Worm (Caenorhabditis elegans): ENCODE data around the gene ZK632.2.

Gene ZK632.2

DNA sequence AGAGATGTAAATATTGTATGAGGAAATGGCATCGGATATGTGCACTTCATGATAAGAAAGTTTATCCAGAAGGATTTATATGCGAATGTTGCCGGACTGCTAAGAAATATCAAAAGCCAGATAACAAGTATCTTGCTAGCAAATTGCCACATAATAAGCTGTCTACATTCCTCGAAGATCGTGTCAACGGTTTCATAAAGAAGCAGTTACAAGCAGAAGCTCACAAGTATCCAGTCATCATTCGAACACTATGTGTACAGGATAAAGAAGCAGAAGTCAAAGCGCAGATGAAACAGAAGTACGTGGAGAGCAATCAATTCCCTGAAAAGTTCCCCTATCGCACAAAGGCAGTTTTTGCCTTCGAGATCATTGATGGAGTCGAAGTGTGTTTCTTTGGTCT is 28.3 kb upstream of the ZK632.2 start:
- TF ChIP-seq hlh-15 (tag; optimal IDR thresholded peaks at IDR 0.05) (no peak), ceh-34 (tag; optimal IDR thresholded peaks at IDR 0.05) (no peak), ceh-14 (tag; optimal IDR thresholded peaks at IDR 0.05) (no peak)

DNA sequence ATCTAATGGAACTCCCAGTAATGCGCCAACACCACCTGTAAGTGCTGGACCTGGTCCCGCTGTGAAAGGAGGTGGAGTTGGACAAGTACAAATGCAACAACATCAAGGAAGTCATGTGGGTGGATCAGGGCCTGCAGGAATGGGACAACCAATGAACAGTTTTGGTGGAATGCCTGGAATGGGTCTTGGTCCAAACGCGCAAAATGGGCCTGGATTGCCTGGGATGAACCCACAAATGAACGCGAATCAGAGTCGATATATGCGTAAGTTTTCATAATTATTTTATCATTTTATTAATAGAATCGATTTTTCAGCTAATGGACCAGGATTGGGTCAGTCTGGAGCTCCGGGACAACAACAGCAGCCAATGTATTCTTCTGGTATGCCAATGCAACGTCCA is 26.5 kb upstream of the ZK632.2 start:
- TF ChIP-seq lin-11 (tag; optimal IDR thresholded peaks at IDR 0.05) (no peak), eyg-1 (tag; optimal IDR thresholded peaks at IDR 0.05) (no peak), unc-86 (tag; optimal IDR thresholded peaks at IDR 0.05) (no peak)

DNA sequence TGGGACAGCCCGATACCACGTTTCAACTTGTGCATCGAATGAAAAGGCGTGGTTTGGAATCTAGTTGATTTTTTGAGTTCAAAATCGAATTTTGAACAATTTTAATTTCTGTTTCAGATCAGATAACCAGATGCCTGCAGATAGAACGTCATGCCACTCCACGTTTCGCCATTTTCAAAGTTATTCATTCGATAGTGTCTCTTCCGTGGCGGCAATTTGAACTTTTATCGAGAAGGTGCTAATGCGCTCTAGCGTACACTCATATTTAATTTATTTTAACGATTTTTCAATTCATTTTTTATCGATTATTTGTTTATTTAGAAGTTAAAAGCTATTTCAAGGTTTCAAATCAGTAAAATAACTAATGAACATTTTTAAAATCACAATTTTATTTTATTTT is 23.0 kb upstream of the ZK632.2 start:
- TF ChIP-seq hlh-15 (tag; optimal IDR thresholded peaks at IDR 0.05) (no peak), fax-1 (tag; optimal IDR thresholded peaks at IDR 0.05) (no peak), ceh-31 (tag; optimal IDR thresholded peaks at IDR 0.05) (no peak)

DNA sequence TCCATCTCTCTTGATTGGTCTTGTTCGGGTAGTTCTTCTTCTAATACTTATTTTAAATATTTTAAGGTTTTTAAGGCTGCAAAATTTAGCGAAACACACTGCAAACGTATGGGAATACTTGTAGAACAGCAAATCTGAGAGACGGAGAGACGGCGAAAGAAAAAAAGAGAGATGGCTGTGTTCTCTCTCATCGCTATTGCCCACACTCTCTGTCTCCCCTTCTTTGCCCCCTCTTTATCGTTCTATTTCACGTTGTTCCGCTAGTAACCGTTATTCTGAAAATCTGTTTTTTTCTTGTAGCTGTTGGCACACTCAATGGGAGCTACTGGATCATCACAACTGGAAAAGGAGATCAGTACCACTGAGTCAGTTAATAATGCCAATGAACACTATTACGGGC is 22.6 kb upstream of the ZK632.2 start, which contains the start of gene usp-46:
Gene usp-46, plus strand, starts transcription at position 301 of the 400 bp plus-strand sequence.
- TF ChIP-seq ceh-48 (tag; optimal IDR thresholded peaks at IDR 0.05) = no peak
- TF ChIP-seq pag-3 (tag; optimal IDR thresholded peaks at IDR 0.05; ENCODE audit: borderline replicate concordance) = no peak
- TF ChIP-seq pax-1 (tag; optimal IDR thresholded peaks at IDR 0.05) = peak; percentile 43
- no peak for TF ChIP-seq tbx-7 (tag; optimal IDR thresholded peaks at IDR 0.05)
- TF ChIP-seq eyg-1 (tag; optimal IDR thresholded peaks at IDR 0.05) = no peak
- peak; percentile 16 for TF ChIP-seq ceh-31 (tag; optimal IDR thresholded peaks at IDR 0.05)

DNA sequence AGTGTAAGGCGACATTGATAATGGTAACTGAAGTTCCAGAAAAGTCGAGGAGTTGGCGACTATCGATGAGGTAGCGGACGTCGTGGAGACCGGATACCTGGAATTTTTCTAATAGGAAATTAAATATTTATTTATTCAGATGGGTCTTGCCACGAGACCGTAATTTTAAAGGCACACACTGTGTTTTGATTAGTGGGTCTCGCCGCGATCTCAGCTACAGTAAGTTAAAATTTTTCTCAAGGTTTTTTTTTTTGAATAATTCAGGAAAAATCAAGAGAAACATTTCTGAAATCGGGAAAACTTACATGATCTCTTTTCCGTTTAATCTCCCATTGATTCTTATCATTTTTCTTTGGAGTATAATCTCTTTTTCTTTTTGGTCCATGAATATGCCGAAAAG is 19.8 kb upstream of the ZK632.2 start:
- TF ChIP-seq K02D7.2 (tag; optimal IDR thresholded peaks at IDR 0.05) = no peak
- no peak for TF ChIP-seq ceh-48 (tag; optimal IDR thresholded peaks at IDR 0.05)

DNA sequence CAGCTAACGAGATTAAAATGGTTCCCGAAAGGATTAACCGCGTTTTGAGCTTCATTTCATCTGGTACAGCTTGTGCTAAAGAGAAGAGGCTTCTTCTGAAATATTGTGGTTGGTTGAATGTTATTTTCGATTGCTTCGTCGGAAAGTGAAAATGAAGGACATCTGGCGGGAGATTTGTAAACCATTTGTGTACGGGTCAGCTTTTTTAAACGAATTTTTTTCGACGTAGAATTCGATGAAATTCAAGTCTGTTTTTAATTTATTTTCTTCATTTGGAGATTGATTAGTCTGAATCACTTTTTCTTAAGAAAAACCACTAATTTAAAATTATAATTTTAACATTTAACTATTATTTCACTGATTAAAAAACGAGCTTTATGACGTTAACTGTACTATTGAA is 18.7 kb upstream of the ZK632.2 start, which contains the start of gene sqv-3:
Gene sqv-3, minus strand, starts transcription at position 101 of the 400 bp plus-strand sequence.
- TF ChIP-seq ceh-45 (GFP tag; IDR thresholded peaks at IDR 0.05) (no peak), pha-2 (tag; optimal IDR thresholded peaks at IDR 0.05) (no peak), fax-1 (tag; optimal IDR thresholded peaks at IDR 0.05) (no peak), hlh-15 (tag; optimal IDR thresholded peaks at IDR 0.05) (no peak), elt-4 (tag; optimal IDR thresholded peaks at IDR 0.05) (no peak), zip-5 (tag; optimal IDR thresholded peaks at IDR 0.05) (no peak), pha-4 (tag; optimal IDR thresholded peaks at IDR 0.05) (no peak), sox-4 (tag; optimal IDR thresholded peaks at IDR 0.05) (no peak), che-1 (tag; optimal IDR thresholded peaks at IDR 0.05) (no peak), C08G9.2 (tag; optimal IDR thresholded peaks at IDR 0.05) (no peak), dmd-4 (tag; optimal IDR thresholded peaks at IDR 0.05; ENCODE audit: borderline replicate concordance) (no peak), pag-3 (tag; optimal IDR thresholded peaks at IDR 0.05; ENCODE audit: borderline replicate concordance) (no peak), ahr-1 (tag; optimal IDR thresholded peaks at IDR 0.05) (no peak), C38D4.7 (GFP tag; optimal IDR thresholded peaks at IDR 0.05) (no peak), pqm-1 (tag; optimal IDR thresholded peaks at IDR 0.05) (no peak), hlh-8 (tag; optimal IDR thresholded peaks at IDR 0.05) (no peak), ttx-3 (tag; optimal IDR thresholded peaks at IDR 0.05) (no peak)

DNA sequence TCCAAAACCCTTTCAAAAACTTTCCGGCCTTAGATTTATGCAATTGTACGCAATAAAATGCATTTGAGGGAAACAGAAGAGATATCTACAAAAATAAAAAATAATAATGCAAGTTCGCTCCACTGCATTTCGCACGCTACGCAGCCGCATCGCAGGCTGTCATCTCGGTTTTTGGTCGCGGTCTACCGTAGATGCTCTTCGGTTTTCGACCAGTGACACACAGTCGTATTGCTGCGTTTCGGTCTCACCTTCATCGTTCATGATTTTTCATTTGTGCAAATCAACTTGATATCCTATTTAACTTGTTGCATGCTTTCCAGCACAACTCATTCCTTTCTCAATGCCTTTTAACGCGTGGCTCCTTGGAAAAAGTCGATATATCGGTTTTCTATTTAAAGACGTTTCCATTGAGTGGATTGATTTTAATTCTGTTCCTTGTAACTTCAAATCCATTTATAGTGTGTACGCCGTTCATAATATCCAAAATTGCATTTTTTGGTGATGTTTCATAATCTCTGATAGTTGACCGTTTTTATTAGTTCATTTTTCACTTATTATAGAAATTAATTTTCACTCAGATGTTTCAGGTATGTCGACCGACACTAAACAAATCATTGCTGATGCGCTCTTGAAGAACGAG is 18.1 kb upstream of the ZK632.2 start, which contains the start of gene vha-1:
Gene vha-1, plus strand, starts transcription at position 590 of the 640 bp plus-strand sequence.
- TF ChIP-seq zip-5 (tag; optimal IDR thresholded peaks at IDR 0.05) (no peak), ahr-1 (tag; optimal IDR thresholded peaks at IDR 0.05) (no peak), hlh-13 (GFP tag; optimal IDR thresholded peaks at IDR 0.05) (no peak), sox-2 (GFP tag; IDR thresholded peaks at IDR 0.05) (no peak), ceh-34 (tag; optimal IDR thresholded peaks at IDR 0.05) (peak; percentile 31), elt-2 (tag; optimal IDR thresholded peaks at IDR 0.05) (peak; percentile 39), unc-86 (tag; optimal IDR thresholded peaks at IDR 0.05) (peak; percentile 40), hlh-30 (tag; optimal IDR thresholded peaks at IDR 0.05; ENCODE audit: insufficient read depth) (peak; percentile 26), sox-4 (tag; optimal IDR thresholded peaks at IDR 0.05) (no peak), ceh-30 (tag; optimal IDR thresholded peaks at IDR 0.05) (peak; percentile 26), ama-1 (optimal IDR thresholded peaks at IDR 0.05) (peak; percentile 24), Y22D7AL.16 (tag; optimal IDR thresholded peaks at IDR 0.05) (no peak), F13H6.1 (tag; optimal IDR thresholded peaks at IDR 0.05) (no peak), ceh-6 (GFP tag; optimal IDR thresholded peaks at IDR 0.05) (no peak), nfya-1 (tag; optimal IDR thresholded peaks at IDR 0.05) (peak; percentile 82), npax-4 (tag; optimal IDR thresholded peaks at IDR 0.05) (no peak), sdc-2 (tag; optimal IDR thresholded peaks at IDR 0.05) (no peak), unc-55 (GFP tag; optimal IDR thresholded peaks at IDR 0.05) (no peak), ttx-3 (tag; optimal IDR thresholded peaks at IDR 0.05) (peak; percentile 2)
